Worm (Caenorhabditis elegans): ENCODE results near the gene irld-34.

- no peak for TF ChIP-seq dpl-1 (GFP tag; optimal IDR thresholded peaks at IDR 0.05)
- TF ChIP-seq hlh-17 (GFP tag; optimal IDR thresholded peaks at IDR 0.05; ENCODE audit: borderline replicate concordance), result no peak
- TF ChIP-seq sox-4 (tag; optimal IDR thresholded peaks at IDR 0.05), result no peak
- TF ChIP-seq nhr-12 (tag; optimal IDR thresholded peaks at IDR 0.05), result no peak
- TF ChIP-seq elt-3 (tag; optimal IDR thresholded peaks at IDR 0.05), result no peak
- no peak for TF ChIP-seq nhr-77 (tag; optimal IDR thresholded peaks at IDR 0.05)
- no peak for TF ChIP-seq nhr-11 (tag; optimal IDR thresholded peaks at IDR 0.05)
- TF ChIP-seq sptf-1 (tag; optimal IDR thresholded peaks at IDR 0.05), result no peak
Measured at ce11 chrIII:9176008-9176407, 21.1 kb downstream of the irld-34 start.
